Comparison of ENCODE assay signal across 1 fruit fly cellular context in the genomic region with DNA sequence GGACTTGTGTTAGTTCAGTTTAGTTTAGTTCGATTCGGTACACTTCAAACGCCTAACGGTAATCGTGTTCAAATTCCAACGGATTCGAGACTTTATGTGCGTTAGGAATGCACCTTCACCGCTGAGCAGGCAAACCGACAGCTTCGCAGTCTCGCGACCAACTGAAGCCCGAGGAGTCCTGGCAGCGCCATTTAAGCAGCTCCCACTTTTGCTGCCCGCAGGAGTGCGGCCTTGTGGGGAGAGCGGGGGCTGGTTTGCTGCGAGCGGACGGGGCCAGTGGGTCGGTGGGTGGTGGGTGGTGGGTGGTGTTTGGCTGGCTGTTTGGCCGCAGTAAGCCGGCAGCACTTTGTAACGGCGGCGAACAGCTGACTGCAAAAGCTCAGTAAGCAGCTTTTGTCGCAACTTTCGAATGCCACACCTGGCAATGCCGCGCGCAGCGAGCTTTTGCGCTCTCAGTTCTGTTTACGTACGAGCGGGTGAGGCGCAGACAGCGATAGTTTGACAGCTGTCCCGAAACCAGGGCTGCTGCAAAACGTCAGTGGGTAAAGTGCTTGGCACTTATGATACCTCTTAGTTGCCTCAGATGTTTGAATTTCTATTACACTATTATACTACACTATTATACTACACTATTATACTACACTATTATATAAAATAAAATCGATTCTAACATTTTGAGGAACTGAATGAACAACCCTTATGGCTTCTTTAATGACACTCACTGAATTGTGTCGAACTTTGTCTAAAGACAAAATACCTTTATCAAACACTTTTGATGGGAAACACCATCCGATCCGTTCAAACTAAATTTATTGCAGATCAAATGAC.
TF ChIP-seq lines count a peak whose summit lies in the region.

A gene (minus strand): TSS at position 181 of the 828 bp plus-strand sequence.

TF ChIP-seq in whole organism, embryonic, 481 proteins besides CTCF, POLR2A, EP300 and RAD21 (continued from another document and continues in another):
- TF ChIP-seq jigr1 (GFP tag; IDR thresholded peaks at IDR 0.05; lab: Robert Waterston, UW) (no peak), CG17829 (tag; optimal IDR thresholded peaks at IDR 0.05; lab: Kevin White, UChicago) (no peak), corto (GFP tag; optimal IDR thresholded peaks at IDR 0.05; lab: Kevin White, UChicago) (no peak), Hr39 (optimal IDR thresholded peaks at IDR 0.05; lab: Kevin White, UChicago) (no peak), slp2 (GFP tag; optimal IDR thresholded peaks at IDR 0.05; lab: Kevin White, UChicago) (no peak), ranshi (GFP tag; IDR thresholded peaks at IDR 0.05; lab: Robert Waterston, UW) (no peak), maf-S (GFP tag; optimal IDR thresholded peaks at IDR 0.05; lab: Kevin White, UChicago) (no peak), CG16815 (GFP tag; optimal IDR thresholded peaks at IDR 0.05; lab: Kevin White, UChicago) (no peak), CG7963 (GFP tag; IDR thresholded peaks at IDR 0.05; lab: Robert Waterston, UW; ENCODE audit: partially characterized antibody) (no peak), toy (GFP tag; IDR thresholded peaks at IDR 0.05; lab: Robert Waterston, UW) (no peak), tgo (GFP tag; IDR thresholded peaks at IDR 0.05; lab: Robert Waterston, UW) (no peak), ttk (GFP tag; IDR thresholded peaks at IDR 0.05; lab: Robert Waterston, UW) (no peak), CG1529 (GFP tag; optimal IDR thresholded peaks at IDR 0.05; lab: Kevin White, UChicago) (no peak), B-H1 (GFP tag; IDR thresholded peaks at IDR 0.05; lab: Robert Waterston, UW) (no peak), ken (GFP tag; IDR thresholded peaks at IDR 0.05; lab: Robert Waterston, UW) (no peak), croc (GFP tag; conservative IDR thresholded peaks at IDR 0.05; lab: Robert Waterston, UW) (no peak), Doc3 (GFP tag; IDR thresholded peaks at IDR 0.05; lab: Robert Waterston, UW; ENCODE audit: partially characterized antibody) (no peak), CG33213 (GFP tag; optimal IDR thresholded peaks at IDR 0.05; lab: Kevin White, UChicago) (no peak), CG7987 (GFP tag; optimal IDR thresholded peaks at IDR 0.05; lab: Kevin White, UChicago) (no peak), tup (GFP tag; optimal IDR thresholded peaks at IDR 0.05; lab: Kevin White, UChicago) (no peak), Max (GFP tag; optimal IDR thresholded peaks at IDR 0.05; lab: Kevin White, UChicago) (no peak), z (GFP tag; IDR thresholded peaks at IDR 0.05; lab: Robert Waterston, UW) (no peak), CG11398 (GFP tag; optimal IDR thresholded peaks at IDR 0.05; lab: Kevin White, UChicago) (no peak), CG17568 (GFP tag; optimal IDR thresholded peaks at IDR 0.05; lab: Kevin White, UChicago) (no peak), bigmax (GFP tag; optimal IDR thresholded peaks at IDR 0.05; lab: Kevin White, UChicago) (no peak), ro (GFP tag; IDR thresholded peaks at IDR 0.05; lab: Robert Waterston, UW) (no peak), unpg (GFP tag; optimal IDR thresholded peaks at IDR 0.05; lab: Kevin White, UChicago) (peak; percentile 1), CG11093 (GFP tag; IDR thresholded peaks at IDR 0.05; lab: Robert Waterston, UW) (no peak), Nf-YB (GFP tag; optimal IDR thresholded peaks at IDR 0.05; lab: Kevin White, UChicago) (no peak), pb (GFP tag; optimal IDR thresholded peaks at IDR 0.05; lab: Kevin White, UChicago) (no peak), MESR4 (GFP tag; optimal IDR thresholded peaks at IDR 0.05; lab: Kevin White, UChicago) (no peak), CG31441 (GFP tag; IDR thresholded peaks at IDR 0.05; lab: Robert Waterston, UW) (peak; percentile 16; the same call in 1 of the 2 replicates), nau (GFP tag; optimal IDR thresholded peaks at IDR 0.05; lab: Kevin White, UChicago) (peak; percentile 3), CG10654 (GFP tag; optimal IDR thresholded peaks at IDR 0.05; lab: Kevin White, UChicago) (no peak), Xbp1 (GFP tag; optimal IDR thresholded peaks at IDR 0.05; lab: Kevin White, UChicago) (peak; percentile 18), Eip74EF (GFP tag; optimal IDR thresholded peaks at IDR 0.05; lab: Kevin White, UChicago) (no peak), pita (GFP tag; optimal IDR thresholded peaks at IDR 0.05; lab: Kevin White, UChicago) (no peak), CG17361 (GFP tag; IDR thresholded peaks at IDR 0.05; lab: Robert Waterston, UW) (no peak), CG18619 (GFP tag; optimal IDR thresholded peaks at IDR 0.05; lab: Kevin White, UChicago) (no peak), dmrt99B (tag; optimal IDR thresholded peaks at IDR 0.05; lab: Kevin White, UChicago) (peak; percentile 26), Scr (GFP tag; IDR thresholded peaks at IDR 0.05; lab: Robert Waterston, UW; ENCODE audit: partially characterized antibody) (no peak), YL-1 (GFP tag; optimal IDR thresholded peaks at IDR 0.05; lab: Kevin White, UChicago) (no peak), onecut (GFP tag; IDR thresholded peaks at IDR 0.05; lab: Robert Waterston, UW) (no peak), CG32532 (GFP tag; IDR thresholded peaks at IDR 0.05; lab: Robert Waterston, UW) (peak; percentile 28; the same call in 1 of the 2 replicates), schlank (tag; optimal IDR thresholded peaks at IDR 0.05; lab: Kevin White, UChicago) (no peak), CG13287 (GFP tag; IDR thresholded peaks at IDR 0.05; lab: Robert Waterston, UW; ENCODE audit: partially characterized antibody) (peak; percentile 45; the same call in 1 of the 2 replicates), CG5953 (GFP tag; IDR thresholded peaks at IDR 0.05; lab: Robert Waterston, UW) (no peak), CG31365 (tag; optimal IDR thresholded peaks at IDR 0.05; lab: Kevin White, UChicago) (no peak), D19A (tag; optimal IDR thresholded peaks at IDR 0.05; lab: Kevin White, UChicago) (no peak), CG7745 (tag; optimal IDR thresholded peaks at IDR 0.05; lab: Kevin White, UChicago) (no peak), CG7786 (GFP tag; optimal IDR thresholded peaks at IDR 0.05; lab: Kevin White, UChicago) (no peak), tio (GFP tag; optimal IDR thresholded peaks at IDR 0.05; lab: Kevin White, UChicago) (no peak), CG6689 (GFP tag; IDR thresholded peaks at IDR 0.05; lab: Robert Waterston, UW) (no peak), CG16779 (GFP tag; IDR thresholded peaks at IDR 0.05; lab: Robert Waterston, UW) (no peak), Dref (GFP tag; IDR thresholded peaks at IDR 0.05; lab: Robert Waterston, UW) (peak; percentile 17; the same call in 1 of the 2 replicates), mld (GFP tag; IDR thresholded peaks at IDR 0.05; lab: Robert Waterston, UW; ENCODE audit: partially characterized antibody) (no peak), BtbVII (GFP tag; optimal IDR thresholded peaks at IDR 0.05; lab: Kevin White, UChicago) (no peak), CG15696 (tag; optimal IDR thresholded peaks at IDR 0.05; lab: Kevin White, UChicago) (no peak), ind (GFP tag; optimal IDR thresholded peaks at IDR 0.05; lab: Kevin White, UChicago) (peak; percentile 16), btn (GFP tag; optimal IDR thresholded peaks at IDR 0.05; lab: Kevin White, UChicago) (no peak), CG10209 (GFP tag; optimal IDR thresholded peaks at IDR 0.05; lab: Kevin White, UChicago) (no peak), CG9876 (GFP tag; optimal IDR thresholded peaks at IDR 0.05; lab: Kevin White, UChicago) (no peak), CG12391 (tag; optimal IDR thresholded peaks at IDR 0.05; lab: Kevin White, UChicago) (no peak), Hand (GFP tag; optimal IDR thresholded peaks at IDR 0.05; lab: Kevin White, UChicago) (no peak), MBD-R2 (GFP tag; IDR thresholded peaks at IDR 0.05; lab: Robert Waterston, UW) (peak; percentile 40), Lpt (GFP tag; optimal IDR thresholded peaks at IDR 0.05; lab: Kevin White, UChicago) (no peak), Jarid2 (GFP tag; optimal IDR thresholded peaks at IDR 0.05; lab: Kevin White, UChicago) (peak; percentile 11), inv (GFP tag; IDR thresholded peaks at IDR 0.05; lab: Robert Waterston, UW; ENCODE audit: partially characterized antibody) (no peak), dm (GFP tag; optimal IDR thresholded peaks at IDR 0.05; lab: Kevin White, UChicago) (no peak), CG30431 (GFP tag; optimal IDR thresholded peaks at IDR 0.05; lab: Kevin White, UChicago) (no peak), ac (GFP tag; optimal IDR thresholded peaks at IDR 0.05; lab: Kevin White, UChicago) (no peak), Ptx1 (GFP tag; IDR thresholded peaks at IDR 0.05; lab: Robert Waterston, UW) (0 out of 2 replicates have a peak, but pooled peaks have one; percentile 9), dmrt11E (tag; optimal IDR thresholded peaks at IDR 0.05; lab: Kevin White, UChicago) (no peak), dysf (GFP tag; IDR thresholded peaks at IDR 0.05; lab: Robert Waterston, UW) (peak; percentile 33; the same call in 1 of the 3 replicates), wdn (GFP tag; IDR thresholded peaks at IDR 0.05; lab: Robert Waterston, UW) (no peak), Neu2 (GFP tag; optimal IDR thresholded peaks at IDR 0.05; lab: Kevin White, UChicago; ENCODE audit: borderline replicate concordance) (no peak), esg (GFP tag; conservative IDR thresholded peaks at IDR 0.05; lab: Robert Waterston, UW) (no peak), CG13894 (tag; optimal IDR thresholded peaks at IDR 0.05; lab: Kevin White, UChicago) (no peak), shn (GFP tag; optimal IDR thresholded peaks at IDR 0.05; lab: Kevin White, UChicago) (no peak), en (GFP tag; optimal IDR thresholded peaks at IDR 0.05; lab: Kevin White, UChicago) (no peak), ase (GFP tag; IDR thresholded peaks at IDR 0.05; lab: Robert Waterston, UW) (no peak), Meics (GFP tag; optimal IDR thresholded peaks at IDR 0.05; lab: Kevin White, UChicago) (peak; percentile 13), CG14014 (GFP tag; IDR thresholded peaks at IDR 0.05; lab: Robert Waterston, UW) (no peak), fd102C (GFP tag; optimal IDR thresholded peaks at IDR 0.05; lab: Kevin White, UChicago) (no peak), zen2 (GFP tag; IDR thresholded peaks at IDR 0.05; lab: Robert Waterston, UW; ENCODE audit: partially characterized antibody) (no peak), Trl (optimal IDR thresholded peaks at IDR 0.05; lab: Kevin White, UChicago) (no peak), Trl (GFP tag; optimal IDR thresholded peaks at IDR 0.05; lab: Kevin White, UChicago) (no peak), CG32767 (GFP tag; IDR thresholded peaks at IDR 0.05; lab: Robert Waterston, UW) (no peak), nom (GFP tag; optimal IDR thresholded peaks at IDR 0.05; lab: Kevin White, UChicago) (no peak), CG12104 (GFP tag; optimal IDR thresholded peaks at IDR 0.05; lab: Kevin White, UChicago) (no peak), MTF-1 (GFP tag; optimal IDR thresholded peaks at IDR 0.05; lab: Kevin White, UChicago; ENCODE audit: borderline replicate concordance) (no peak), NK7.1 (GFP tag; optimal IDR thresholded peaks at IDR 0.05; lab: Kevin White, UChicago) (no peak), CG2678 (tag; optimal IDR thresholded peaks at IDR 0.05; lab: Kevin White, UChicago) (peak; percentile 23), usp (GFP tag; optimal IDR thresholded peaks at IDR 0.05; lab: Kevin White, UChicago) (no peak), run (tag; optimal IDR thresholded peaks at IDR 0.05; lab: Kevin White, UChicago) (no peak), CG3065 (GFP tag; optimal IDR thresholded peaks at IDR 0.05; lab: Kevin White, UChicago) (no peak), ATbp (GFP tag; optimal IDR thresholded peaks at IDR 0.05; lab: Kevin White, UChicago) (no peak), dati (GFP tag; IDR thresholded peaks at IDR 0.05; lab: Robert Waterston, UW) (no peak), tap (tag; optimal IDR thresholded peaks at IDR 0.05; lab: Kevin White, UChicago) (no peak), CG13123 (GFP tag; optimal IDR thresholded peaks at IDR 0.05; lab: Kevin White, UChicago) (no peak), Asciz (GFP tag; optimal IDR thresholded peaks at IDR 0.05; lab: Kevin White, UChicago) (no peak), mam (GFP tag; optimal IDR thresholded peaks at IDR 0.05; lab: Kevin White, UChicago) (no peak), CG42726 (GFP tag; IDR thresholded peaks at IDR 0.05; lab: Robert Waterston, UW; ENCODE audit: partially characterized antibody) (no peak), CG10366 (GFP tag; IDR thresholded peaks at IDR 0.05; lab: Robert Waterston, UW) (no peak), az2 (GFP tag; optimal IDR thresholded peaks at IDR 0.05; lab: Kevin White, UChicago) (no peak), CG9932 (GFP tag; IDR thresholded peaks at IDR 0.05; lab: Robert Waterston, UW) (no peak; the same call in 1 of the 2 replicates), pnt (GFP tag; optimal IDR thresholded peaks at IDR 0.05; lab: Kevin White, UChicago) (no peak), H15 (GFP tag; IDR thresholded peaks at IDR 0.05; lab: Robert Waterston, UW) (no peak), Dad (GFP tag; optimal IDR thresholded peaks at IDR 0.05; lab: Kevin White, UChicago) (no peak), Atf3 (GFP tag; optimal IDR thresholded peaks at IDR 0.05; lab: Kevin White, UChicago) (no peak), CG13424 (tag; optimal IDR thresholded peaks at IDR 0.05; lab: Kevin White, UChicago) (no peak), Sry-β (GFP tag; optimal IDR thresholded peaks at IDR 0.05; lab: Kevin White, UChicago) (no peak), hth (optimal IDR thresholded peaks at IDR 0.05; lab: Kevin White, UChicago) (no peak), h (optimal IDR thresholded peaks at IDR 0.05; lab: Kevin White, UChicago) (no peak), otp (GFP tag; IDR thresholded peaks at IDR 0.05; lab: Robert Waterston, UW) (no peak), gcm (GFP tag; optimal IDR thresholded peaks at IDR 0.05; lab: Kevin White, UChicago) (no peak), Spps (tag; optimal IDR thresholded peaks at IDR 0.05; lab: Kevin White, UChicago) (no peak), CG6791 (GFP tag; IDR thresholded peaks at IDR 0.05; lab: Robert Waterston, UW; ENCODE audit: partially characterized antibody) (no peak), zen (tag; optimal IDR thresholded peaks at IDR 0.05; lab: Kevin White, UChicago) (no peak), gem (tag; optimal IDR thresholded peaks at IDR 0.05; lab: Kevin White, UChicago) (peak; percentile 34), stwl (tag; optimal IDR thresholded peaks at IDR 0.05; lab: Kevin White, UChicago) (no peak), HLHmδ (GFP tag; optimal IDR thresholded peaks at IDR 0.05; lab: Kevin White, UChicago) (no peak), Hmr (GFP tag; optimal IDR thresholded peaks at IDR 0.05; lab: Kevin White, UChicago) (no peak), HLH3B (GFP tag; IDR thresholded peaks at IDR 0.05; lab: Robert Waterston, UW) (no peak), twi (tag; optimal IDR thresholded peaks at IDR 0.05; lab: Kevin White, UChicago) (no peak), NFAT (GFP tag; IDR thresholded peaks at IDR 0.05; lab: Robert Waterston, UW) (no peak), Bdp1 (GFP tag; optimal IDR thresholded peaks at IDR 0.05; lab: Kevin White, UChicago) (no peak)
